Worm (Caenorhabditis elegans): ENCODE data around the gene C49H3.3.

Gene C49H3.3

DNA sequence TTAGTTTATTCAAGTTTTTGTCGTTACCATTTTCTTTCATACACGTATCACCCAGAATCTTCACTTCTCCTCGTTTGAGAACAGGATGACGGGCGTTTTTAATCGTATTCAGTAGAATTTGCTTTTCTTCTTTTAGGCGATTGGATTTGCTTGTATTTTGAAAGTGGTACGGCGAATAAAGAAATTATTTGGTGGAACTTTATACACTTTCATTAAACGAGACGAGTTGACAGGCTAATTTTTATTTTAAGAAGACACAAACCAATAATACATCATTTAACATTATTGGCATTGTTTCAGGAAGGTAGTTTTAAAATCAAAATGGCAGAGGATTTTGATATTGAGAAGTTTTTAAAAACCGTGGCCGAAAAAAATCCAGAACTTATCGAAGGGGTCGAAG is 9.2 kb upstream of the C49H3.3 start, which contains the start of gene C49H3.4:
Gene C49H3.4 (plus strand): TSS at position 301 of the 400 bp plus-strand sequence.
- TF ChIP-seq dao-5 (tag; optimal IDR thresholded peaks at IDR 0.05) (no peak), W03F9.2 (tag; optimal IDR thresholded peaks at IDR 0.05) (no peak), him-1 (tag; optimal IDR thresholded peaks at IDR 0.05) (no peak)

DNA sequence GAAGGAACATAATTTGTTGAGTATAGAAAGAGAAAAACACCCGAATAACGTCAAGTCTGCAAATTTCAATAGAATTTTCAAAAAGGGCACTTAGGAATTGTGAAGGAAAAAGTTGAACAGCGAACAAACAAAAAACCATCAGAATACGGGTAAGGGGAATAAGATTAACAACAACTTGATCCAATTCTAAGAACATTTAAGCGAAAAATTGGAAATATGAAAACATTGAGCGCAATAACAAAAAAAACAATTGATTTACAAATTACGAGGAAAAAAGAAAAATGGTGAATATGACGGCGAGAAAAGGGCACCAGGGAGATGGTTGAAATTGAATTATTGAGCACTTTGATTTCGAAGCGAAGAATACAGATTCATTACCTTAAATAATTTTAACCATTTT is 7.2 kb upstream of the C49H3.3 start:
- TF ChIP-seq him-1 (tag; optimal IDR thresholded peaks at IDR 0.05) (no peak), dao-5 (tag; optimal IDR thresholded peaks at IDR 0.05) (no peak), W03F9.2 (tag; optimal IDR thresholded peaks at IDR 0.05) (no peak)

DNA sequence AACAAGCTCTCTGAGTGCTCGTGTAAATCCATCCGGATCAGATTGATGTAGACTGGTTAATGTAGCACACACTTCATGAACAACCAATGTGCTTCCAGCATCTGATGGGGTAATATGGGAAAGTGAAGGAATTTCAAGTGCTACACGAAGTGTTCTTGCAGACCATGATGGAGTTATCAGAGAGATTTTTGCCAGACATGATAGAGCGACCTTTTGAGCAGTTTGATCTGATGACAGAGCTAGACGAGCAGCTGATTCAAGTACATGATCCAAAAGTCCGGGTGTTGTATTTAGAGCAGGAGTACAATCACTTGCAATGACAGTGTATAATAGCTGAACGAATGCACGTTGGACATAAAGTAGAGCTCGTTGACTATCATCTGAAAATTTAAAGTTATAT is 6.3 kb upstream of the C49H3.3 start:
- TF ChIP-seq W03F9.2 (tag; optimal IDR thresholded peaks at IDR 0.05) = no peak
- no peak for TF ChIP-seq dao-5 (tag; optimal IDR thresholded peaks at IDR 0.05)
- TF ChIP-seq him-1 (tag; optimal IDR thresholded peaks at IDR 0.05) = no peak

DNA sequence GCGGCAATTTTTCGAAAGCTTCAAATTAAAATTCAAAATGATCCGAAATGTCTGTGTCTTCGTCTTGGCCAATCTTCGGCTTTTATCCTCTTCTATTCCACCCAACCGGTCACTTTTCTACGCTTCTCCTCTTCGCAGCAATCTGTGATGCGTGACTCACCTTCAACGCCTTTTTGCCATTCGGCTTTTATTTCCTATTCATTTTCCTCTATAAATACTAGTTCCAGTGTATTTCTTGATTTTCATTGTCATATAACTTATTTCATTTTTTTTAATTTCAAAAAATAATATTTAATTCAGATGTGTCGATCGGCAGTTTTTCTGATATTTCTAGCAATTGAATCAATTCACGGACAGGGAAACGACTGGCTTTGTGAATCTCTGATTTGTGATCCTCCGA is 4.0 kb upstream of the C49H3.3 start, which contains the start of gene C49H3.16:
Gene C49H3.16 (plus strand): TSS at position 301 of the 400 bp plus-strand sequence.
- TF ChIP-seq W03F9.2 (tag; optimal IDR thresholded peaks at IDR 0.05) = no peak
- no peak for TF ChIP-seq him-1 (tag; optimal IDR thresholded peaks at IDR 0.05)
- no peak for TF ChIP-seq dao-5 (tag; optimal IDR thresholded peaks at IDR 0.05)

DNA sequence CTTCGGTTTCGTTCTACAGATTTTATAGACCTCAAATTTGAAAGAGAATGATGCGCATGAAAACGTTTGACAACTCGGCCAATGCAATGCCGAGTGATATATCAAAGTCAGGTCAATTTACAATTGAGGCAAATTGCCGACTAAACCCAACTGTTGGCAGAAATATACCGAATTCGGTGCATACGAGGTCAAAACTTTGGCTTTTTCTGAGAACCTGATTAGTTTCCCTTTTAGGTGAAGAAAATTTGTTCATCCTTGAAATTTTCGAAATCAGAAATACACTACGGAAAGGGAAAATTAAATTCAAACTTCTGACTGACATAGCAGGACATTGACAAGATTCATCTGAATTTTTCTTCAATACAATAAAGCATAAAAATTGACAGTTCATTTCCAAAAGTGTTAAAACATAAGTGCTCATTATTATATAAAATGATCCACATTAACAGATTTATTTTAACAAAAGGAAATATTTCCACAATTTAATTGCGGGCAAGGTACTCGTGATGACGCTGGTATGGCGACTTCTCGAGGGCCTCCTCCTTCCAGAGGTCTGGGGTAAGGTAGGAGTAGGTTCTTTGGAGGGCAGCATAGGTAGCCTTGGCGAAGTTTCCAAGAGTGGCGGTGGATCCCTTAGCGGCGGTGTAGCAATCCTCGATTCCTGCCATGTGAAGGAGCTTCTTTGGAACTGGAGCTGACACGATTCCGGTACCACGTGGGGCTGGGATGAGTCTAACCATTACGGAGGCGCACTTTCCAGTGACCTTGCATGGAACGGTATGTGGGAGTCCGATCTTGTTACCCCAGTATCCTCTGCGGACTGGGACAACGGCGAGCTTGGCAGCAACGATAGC is 1.1 kb downstream of the C49H3.3 start:
- no peak for TF ChIP-seq W03F9.2 (tag; optimal IDR thresholded peaks at IDR 0.05)
- TF ChIP-seq him-1 (tag; optimal IDR thresholded peaks at IDR 0.05) = no peak
- TF ChIP-seq dao-5 (tag; optimal IDR thresholded peaks at IDR 0.05) = no peak

DNA sequence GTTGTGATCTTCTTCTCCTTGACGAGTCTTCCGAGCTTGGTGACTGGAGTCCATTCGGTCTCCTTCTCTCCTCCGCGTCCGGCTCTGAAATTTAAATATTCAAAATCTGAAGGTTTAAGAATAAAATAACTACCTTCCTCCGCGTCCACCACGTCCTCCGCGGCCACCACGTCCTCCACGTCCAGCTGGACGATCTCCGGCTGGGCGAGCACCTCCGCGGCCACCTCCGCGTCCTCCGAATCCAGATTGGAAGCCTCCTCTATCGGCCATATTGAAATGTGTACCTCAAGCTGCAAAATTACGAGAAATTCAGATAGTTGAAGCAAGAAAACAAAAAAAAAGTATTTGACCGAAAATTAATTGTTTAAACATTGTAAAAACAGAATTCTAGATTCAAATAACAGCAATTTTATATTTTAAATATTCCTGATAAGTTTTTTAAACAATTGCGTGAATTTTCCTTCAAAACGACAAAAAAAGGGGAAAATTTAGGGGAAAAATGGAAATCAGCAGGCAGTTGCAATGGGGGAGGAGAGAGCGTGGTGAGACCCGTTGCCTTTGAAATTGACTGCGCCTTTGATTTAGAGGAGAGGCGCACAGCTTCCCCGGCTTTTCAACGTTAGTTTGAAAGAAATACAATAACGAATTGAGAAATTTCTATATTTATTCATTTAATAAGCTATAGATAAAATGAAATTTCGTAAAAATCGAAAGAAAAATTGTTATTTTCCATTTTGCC is 2.1 kb downstream of the C49H3.3 start, which contains the start of gene rps-2:
Gene rps-2 (minus strand): TSS at position 290 of the 739 bp plus-strand sequence.
- TF ChIP-seq him-1 (tag; optimal IDR thresholded peaks at IDR 0.05) (no peak), dao-5 (tag; optimal IDR thresholded peaks at IDR 0.05) (no peak), W03F9.2 (tag; optimal IDR thresholded peaks at IDR 0.05) (peak; percentile 23)

DNA sequence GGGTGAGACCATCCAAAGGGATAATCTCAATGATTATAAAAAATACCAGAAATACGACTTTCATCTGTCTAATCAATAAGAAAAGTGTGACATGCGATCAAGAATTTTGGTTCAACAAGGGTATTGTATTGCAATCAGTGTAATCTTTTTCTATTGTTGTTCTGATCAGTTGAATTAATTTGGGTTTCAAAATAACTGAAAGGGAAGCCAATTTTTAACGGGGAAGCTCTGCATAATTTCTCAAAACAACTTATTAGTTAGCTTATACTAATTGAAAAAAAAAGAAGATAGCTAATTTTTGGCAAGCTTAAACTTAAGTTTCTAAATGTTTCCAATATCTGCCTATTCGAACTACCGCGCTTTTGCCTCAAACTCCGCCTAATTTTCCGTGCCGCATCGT is 3.1 kb downstream of the C49H3.3 start, which contains the start of gene C49H3.12:
Gene C49H3.12 (minus strand): TSS at position 101 of the 400 bp plus-strand sequence.
- no peak for TF ChIP-seq dao-5 (tag; optimal IDR thresholded peaks at IDR 0.05)
- TF ChIP-seq W03F9.2 (tag; optimal IDR thresholded peaks at IDR 0.05) = no peak
- no peak for TF ChIP-seq him-1 (tag; optimal IDR thresholded peaks at IDR 0.05)

DNA sequence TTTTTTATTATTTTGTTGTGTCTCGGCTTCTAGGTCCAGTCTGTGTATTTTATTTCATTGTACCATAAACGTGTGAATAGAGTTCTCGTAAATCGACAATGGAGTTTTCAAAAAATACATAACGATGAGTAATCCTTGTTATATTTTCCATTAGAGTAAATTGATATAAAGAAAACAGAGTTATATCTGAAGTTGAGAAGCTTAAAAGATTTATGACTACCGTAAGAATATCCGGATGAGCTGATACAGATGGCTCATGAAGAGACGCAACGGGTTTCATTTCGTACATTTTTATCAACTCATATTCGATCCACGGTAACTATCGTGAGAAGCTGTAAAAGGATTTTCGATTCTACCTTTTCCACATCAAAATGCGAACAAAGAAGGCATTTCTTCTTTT is 3.7 kb downstream of the C49H3.3 start, which contains the start of gene gcy-8:
Gene gcy-8 (plus strand): TSS at position 301 of the 400 bp plus-strand sequence.
- TF ChIP-seq him-1 (tag; optimal IDR thresholded peaks at IDR 0.05) (no peak), dao-5 (tag; optimal IDR thresholded peaks at IDR 0.05) (no peak), W03F9.2 (tag; optimal IDR thresholded peaks at IDR 0.05) (no peak)

DNA sequence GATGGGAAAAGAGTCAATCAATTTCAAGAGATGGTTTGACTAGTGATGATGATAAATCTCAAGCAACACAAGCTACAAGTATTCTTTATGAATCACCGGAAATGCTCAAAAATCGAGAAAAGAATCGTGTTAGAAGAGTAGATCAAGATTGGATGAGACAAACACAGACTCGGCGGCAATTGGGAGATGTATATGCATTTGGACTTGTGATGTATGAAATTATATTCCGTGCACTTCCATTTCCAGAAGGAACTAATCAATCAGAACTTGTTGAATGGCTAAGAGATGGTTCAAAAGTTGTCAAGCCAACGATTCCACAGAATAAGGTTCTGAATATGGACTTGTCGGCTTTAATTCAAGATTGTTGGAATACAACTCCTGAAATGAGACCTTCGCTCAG is 7.7 kb downstream of the C49H3.3 start:
- TF ChIP-seq dao-5 (tag; optimal IDR thresholded peaks at IDR 0.05) = no peak
- no peak for TF ChIP-seq him-1 (tag; optimal IDR thresholded peaks at IDR 0.05)
- TF ChIP-seq W03F9.2 (tag; optimal IDR thresholded peaks at IDR 0.05) = no peak

DNA sequence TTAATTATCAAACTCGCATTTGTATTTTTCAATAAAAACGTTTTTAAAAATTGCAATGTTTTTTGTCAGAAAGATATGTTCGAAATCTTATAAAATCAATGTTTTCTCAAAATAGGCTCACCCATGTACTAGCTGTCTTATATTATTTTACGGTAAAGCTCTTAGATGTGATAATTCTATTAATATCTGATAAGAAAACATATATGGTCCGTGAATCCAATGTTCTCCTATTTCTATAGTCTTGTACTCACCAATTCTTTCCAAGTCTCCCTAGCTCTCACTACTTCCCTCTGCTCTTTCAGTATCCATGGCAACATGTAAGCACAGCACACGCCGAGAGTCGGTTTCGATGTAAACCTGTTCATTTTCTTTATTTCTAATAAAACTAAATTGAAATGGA is 9.6 kb downstream of the C49H3.3 start, which contains the start of gene bbs-2:
Gene bbs-2 (plus strand): TSS at position 301 of the 400 bp plus-strand sequence.
- TF ChIP-seq W03F9.2 (tag; optimal IDR thresholded peaks at IDR 0.05) (no peak), dao-5 (tag; optimal IDR thresholded peaks at IDR 0.05) (no peak), him-1 (tag; optimal IDR thresholded peaks at IDR 0.05) (no peak)

DNA sequence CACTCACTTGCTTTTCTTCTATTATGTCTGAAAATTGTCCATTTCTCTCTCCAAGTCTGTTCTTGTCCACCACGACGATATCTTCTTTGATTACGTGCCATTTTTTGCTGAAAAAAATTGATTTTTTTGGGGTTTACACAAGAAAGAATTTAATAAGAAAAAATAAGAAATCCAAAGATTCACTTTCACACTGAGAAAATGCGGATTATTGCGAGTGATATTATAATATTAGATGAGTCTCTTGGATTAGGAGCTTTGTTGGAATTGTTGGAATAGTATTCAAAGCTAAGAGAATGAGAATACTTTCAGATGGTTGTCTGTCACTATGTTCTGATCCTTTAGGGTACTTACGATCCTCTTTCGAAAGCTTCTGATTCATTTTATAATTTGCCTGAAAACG is 14.7 kb downstream of the C49H3.3 start, which contains the start of gene F20D12.7:
Gene F20D12.7 (minus strand): TSS at position 101 of the 400 bp plus-strand sequence.
- TF ChIP-seq dao-5 (tag; optimal IDR thresholded peaks at IDR 0.05) (no peak), W03F9.2 (tag; optimal IDR thresholded peaks at IDR 0.05) (no peak), him-1 (tag; optimal IDR thresholded peaks at IDR 0.05) (no peak)

DNA sequence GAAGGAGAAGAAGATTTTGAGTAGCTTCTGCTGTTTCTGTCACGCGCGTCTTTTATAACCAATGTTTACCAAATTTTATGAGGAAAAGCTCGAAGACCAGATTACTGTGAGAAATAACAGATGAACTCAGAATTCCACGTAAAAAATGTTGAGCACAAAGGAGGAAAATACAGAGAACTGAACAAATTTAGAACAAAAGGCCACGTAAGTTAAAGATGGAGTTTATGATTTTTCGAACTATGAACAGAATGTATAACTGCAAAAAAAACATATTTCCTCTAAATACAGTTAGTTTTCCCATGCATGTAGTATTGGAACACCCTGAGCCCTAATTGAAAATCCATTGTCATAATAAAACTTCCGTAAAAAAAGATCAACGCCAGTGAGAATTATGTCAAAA is 16.8 kb downstream of the C49H3.3 start, which contains the start of gene exc-9:
Gene exc-9 (minus strand): TSS at position 101 of the 400 bp plus-strand sequence.
- TF ChIP-seq W03F9.2 (tag; optimal IDR thresholded peaks at IDR 0.05) (no peak), him-1 (tag; optimal IDR thresholded peaks at IDR 0.05) (no peak), dao-5 (tag; optimal IDR thresholded peaks at IDR 0.05) (no peak)

DNA sequence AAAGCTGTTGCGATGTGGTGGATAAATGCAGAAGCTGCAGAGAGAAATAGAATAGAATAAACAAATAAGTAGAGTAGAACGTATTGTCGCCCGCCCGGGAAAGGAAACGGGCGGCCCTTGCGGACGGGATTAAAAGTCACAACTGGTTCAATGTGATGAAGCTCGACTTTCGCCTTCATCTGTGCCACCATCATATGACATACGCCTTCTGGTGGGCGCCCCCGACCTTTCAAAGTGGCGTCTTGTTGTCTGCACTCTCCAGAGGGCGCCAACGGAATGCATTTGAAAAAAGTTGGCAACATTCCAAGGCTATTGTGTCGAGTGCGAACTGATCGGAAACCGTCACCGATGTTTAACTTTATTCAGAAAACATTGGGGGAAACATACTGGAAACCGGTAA is 19.1 kb downstream of the C49H3.3 start:
- TF ChIP-seq dao-5 (tag; optimal IDR thresholded peaks at IDR 0.05) = no peak
- no peak for TF ChIP-seq him-1 (tag; optimal IDR thresholded peaks at IDR 0.05)
- no peak for TF ChIP-seq W03F9.2 (tag; optimal IDR thresholded peaks at IDR 0.05)

All from whole organism, L4/young adult.